Fruit fly (Drosophila melanogaster): ENCODE measurements around the gene CG12725.
A peak's percentile ranks its signal among the peaks of the same experiment; 100 is the strongest.

CG12725 gene

dm6 chrX:13403553-13403952 is 890 bp upstream of the CG12725 start (continued):
- TF ChIP-seq Stat92E (GFP tag; optimal IDR thresholded peaks at IDR 0.05) (no peak), CG3407 (GFP tag; optimal IDR thresholded peaks at IDR 0.05) (no peak), mirr (GFP tag; optimal IDR thresholded peaks at IDR 0.05) (peak; percentile 87), CG18011 (GFP tag; optimal IDR thresholded peaks at IDR 0.05) (no peak), CG1602 (GFP tag; optimal IDR thresholded peaks at IDR 0.05) (no peak)

- TF ChIP-seq onecut (GFP tag; IDR thresholded peaks at IDR 0.05) (peak; percentile 6; the same call in 1 of the 2 replicates), zen (tag; optimal IDR thresholded peaks at IDR 0.05) (no peak), tll (GFP tag; optimal IDR thresholded peaks at IDR 0.05) (no peak), caup (GFP tag; optimal IDR thresholded peaks at IDR 0.05; ENCODE audit: severe bottlenecking) (peak; percentile 9), insv (GFP tag; optimal IDR thresholded peaks at IDR 0.05) (peak in 1 of 2 experiments; percentile 9), CG10274 (GFP tag; optimal IDR thresholded peaks at IDR 0.05) (no peak), kay (GFP tag; optimal IDR thresholded peaks at IDR 0.05) (no peak), Poxn (GFP tag; IDR thresholded peaks at IDR 0.05) (no peak), CG12236 (GFP tag; optimal IDR thresholded peaks at IDR 0.05) (no peak), CG3995 (GFP tag; optimal IDR thresholded peaks at IDR 0.05) (no peak), gro (GFP tag; optimal IDR thresholded peaks at IDR 0.05) (peak; percentile 37), cwo (GFP tag; optimal IDR thresholded peaks at IDR 0.05) (no peak), CG10209 (GFP tag; optimal IDR thresholded peaks at IDR 0.05) (no peak), CG12299 (tag; optimal IDR thresholded peaks at IDR 0.05) (no peak), vnd (GFP tag; IDR thresholded peaks at IDR 0.05; ENCODE audit: partially characterized antibody) (no peak), sna (GFP tag; IDR thresholded peaks at IDR 0.05; ENCODE audit: partially characterized antibody) (no peak), Xrp1 (GFP tag; IDR thresholded peaks at IDR 0.05) (peak; percentile 15; the same call in 1 of the 2 replicates), Rfx (GFP tag; IDR thresholded peaks at IDR 0.05) (peak; percentile 21; the same call in 1 of the 2 replicates), vvl (GFP tag; IDR thresholded peaks at IDR 0.05) (peak; percentile 27; the same call in 1 of the 2 replicates), sens (GFP tag) (peak; percentile 71), odd (GFP tag; optimal IDR thresholded peaks at IDR 0.05) (peak; percentile 4), E2f2 (GFP tag; IDR thresholded peaks at IDR 0.05) (no peak), run (tag; optimal IDR thresholded peaks at IDR 0.05) (no peak), Myb (GFP tag; optimal IDR thresholded peaks at IDR 0.05) (no peak), ci (GFP tag; IDR thresholded peaks at IDR 0.05) (peak; percentile 42; the same call in 1 of the 3 replicates), CG7987 (GFP tag; optimal IDR thresholded peaks at IDR 0.05) (peak; percentile 1), CG12104 (GFP tag; optimal IDR thresholded peaks at IDR 0.05) (no peak), CG15479 (GFP tag; optimal IDR thresholded peaks at IDR 0.05) (no peak), CHES-1-like (GFP tag; optimal IDR thresholded peaks at IDR 0.05) (no peak), Ravus (GFP tag; IDR thresholded peaks at IDR 0.05) (no peak), CG16779 (GFP tag; IDR thresholded peaks at IDR 0.05) (no peak), CG2712 (tag; optimal IDR thresholded peaks at IDR 0.05) (no peak), CG12659 (GFP tag; optimal IDR thresholded peaks at IDR 0.05) (no peak), CTCF (GFP tag; optimal IDR thresholded peaks at IDR 0.05) (peak; percentile 91), eve (GFP tag; optimal IDR thresholded peaks at IDR 0.05) (no peak), Blimp-1 (GFP tag; optimal IDR thresholded peaks at IDR 0.05) (no peak), kni (GFP tag; optimal IDR thresholded peaks at IDR 0.05) (no peak), schlank (tag; optimal IDR thresholded peaks at IDR 0.05) (no peak), CG12744 (GFP tag; optimal IDR thresholded peaks at IDR 0.05) (no peak), Dip3 (GFP tag; optimal IDR thresholded peaks at IDR 0.05) (no peak), CG1233 (GFP tag; optimal IDR thresholded peaks at IDR 0.05) (no peak), lab (GFP tag; optimal IDR thresholded peaks at IDR 0.05) (peak; percentile 9), Dll (GFP tag; IDR thresholded peaks at IDR 0.05; ENCODE audit: partially characterized antibody) (no peak), CG2199 (GFP tag; IDR thresholded peaks at IDR 0.05) (peak; percentile 10; the same call in 1 of the 3 replicates)
These were observed 1.4 kb downstream of the CG12725 start for dm6 chrX:13401245-13401644.
